Worm (Caenorhabditis elegans): ENCODE data around the gene clec-184.

clec-184 gene

ce11 chrIV:12451225-12451831, 18.9 kb downstream of the clec-184 start, which contains the start of gene dpy-26:
dpy-26 (minus strand) TSS chrIV:12451335.
- TF ChIP-seq sptf-1 (tag; optimal IDR thresholded peaks at IDR 0.05) (no peak), unc-120 (tag; optimal IDR thresholded peaks at IDR 0.05; ENCODE audit: poor library complexity, severe bottlenecking) (no peak), unc-39 (tag; optimal IDR thresholded peaks at IDR 0.05) (no peak), elt-1 (tag; optimal IDR thresholded peaks at IDR 0.05; ENCODE audit: borderline replicate concordance, insufficient read depth) (no peak), mab-5 (tag; optimal IDR thresholded peaks at IDR 0.05) (no peak), nhr-12 (tag; optimal IDR thresholded peaks at IDR 0.05) (no peak), ceh-39 (tag; optimal IDR thresholded peaks at IDR 0.05) (peak; percentile 17), lin-32 (GFP tag; optimal IDR thresholded peaks at IDR 0.05) (no peak), pha-4 (tag; optimal IDR thresholded peaks at IDR 0.05) (peak; percentile 6), tbx-8 (GFP tag; optimal IDR thresholded peaks at IDR 0.05) (no peak), nhr-28 (tag; optimal IDR thresholded peaks at IDR 0.05) (no peak), snpc-4 (tag; optimal IDR thresholded peaks at IDR 0.05) (no peak), mep-1 (tag; optimal IDR thresholded peaks at IDR 0.05) (peak; percentile 58), lsy-2 (tag; optimal IDR thresholded peaks at IDR 0.05) (peak; percentile 25), cnd-1 (tag; optimal IDR thresholded peaks at IDR 0.05) (no peak), ceh-83 (GFP tag; optimal IDR thresholded peaks at IDR 0.05) (no peak), flh-1 (GFP tag; optimal IDR thresholded peaks at IDR 0.05) (no peak), mls-2 (tag; optimal IDR thresholded peaks at IDR 0.05) (no peak), M03D4.4 (tag; optimal IDR thresholded peaks at IDR 0.05) (no peak), ham-2 (GFP tag; optimal IDR thresholded peaks at IDR 0.05) (no peak), drap-1 (GFP tag; optimal IDR thresholded peaks at IDR 0.05) (no peak), blmp-1 (tag; optimal IDR thresholded peaks at IDR 0.05) (no peak), hlh-1 (tag; optimal IDR thresholded peaks at IDR 0.05) (no peak), nhr-237 (tag; optimal IDR thresholded peaks at IDR 0.05) (no peak), elt-3 (tag; optimal IDR thresholded peaks at IDR 0.05) (no peak), sem-2 (GFP tag; optimal IDR thresholded peaks at IDR 0.05) (no peak), nhr-2 (tag; optimal IDR thresholded peaks at IDR 0.05) (no peak), nhr-76 (tag; optimal IDR thresholded peaks at IDR 0.05) (no peak), ceh-43 (GFP tag; optimal IDR thresholded peaks at IDR 0.05) (no peak), zip-8 (tag; optimal IDR thresholded peaks at IDR 0.05) (no peak), bed-3 (GFP tag; optimal IDR thresholded peaks at IDR 0.05) (no peak), ces-1 (GFP tag; optimal IDR thresholded peaks at IDR 0.05) (no peak)

ce11 chrIV:12454115-12454514, 21.7 kb downstream of the clec-184 start, which contains the start of gene spe-44:
spe-44 (minus strand) TSS chrIV:12454215.
- TF ChIP-seq unc-62 (GFP tag; optimal IDR thresholded peaks at IDR 0.05) (no peak), mab-5 (tag; optimal IDR thresholded peaks at IDR 0.05) (no peak), sem-2 (GFP tag; optimal IDR thresholded peaks at IDR 0.05) (no peak), tbx-8 (GFP tag; optimal IDR thresholded peaks at IDR 0.05) (no peak), hlh-1 (tag; optimal IDR thresholded peaks at IDR 0.05) (no peak), M03D4.4 (tag; optimal IDR thresholded peaks at IDR 0.05) (no peak), ceh-39 (tag; optimal IDR thresholded peaks at IDR 0.05) (no peak), nhr-76 (tag; optimal IDR thresholded peaks at IDR 0.05) (no peak)

- TF ChIP-seq flh-1 (GFP tag; optimal IDR thresholded peaks at IDR 0.05), result no peak
- no peak for TF ChIP-seq drap-1 (GFP tag; optimal IDR thresholded peaks at IDR 0.05)
- TF ChIP-seq ceh-39 (tag; optimal IDR thresholded peaks at IDR 0.05), result no peak
- no peak for TF ChIP-seq sptf-1 (tag; optimal IDR thresholded peaks at IDR 0.05)
- TF ChIP-seq cnd-1 (tag; optimal IDR thresholded peaks at IDR 0.05), result no peak
- no peak for TF ChIP-seq unc-120 (tag; optimal IDR thresholded peaks at IDR 0.05; ENCODE audit: poor library complexity, severe bottlenecking)
- TF ChIP-seq ceh-43 (GFP tag; optimal IDR thresholded peaks at IDR 0.05), result no peak
- TF ChIP-seq M03D4.4 (tag; optimal IDR thresholded peaks at IDR 0.05), result no peak
- no peak for TF ChIP-seq bed-3 (GFP tag; optimal IDR thresholded peaks at IDR 0.05)
- TF ChIP-seq snpc-4 (tag; optimal IDR thresholded peaks at IDR 0.05), result no peak
- TF ChIP-seq ceh-83 (GFP tag; optimal IDR thresholded peaks at IDR 0.05), result no peak
- no peak for TF ChIP-seq tbx-8 (GFP tag; optimal IDR thresholded peaks at IDR 0.05)
- no peak for TF ChIP-seq nhr-28 (tag; optimal IDR thresholded peaks at IDR 0.05)
- TF ChIP-seq nhr-2 (tag; optimal IDR thresholded peaks at IDR 0.05), result no peak
- no peak for TF ChIP-seq ham-2 (GFP tag; optimal IDR thresholded peaks at IDR 0.05)
- TF ChIP-seq nhr-76 (tag; optimal IDR thresholded peaks at IDR 0.05), result no peak
- TF ChIP-seq mls-2 (tag; optimal IDR thresholded peaks at IDR 0.05), result no peak
- TF ChIP-seq lin-13 (tag; optimal IDR thresholded peaks at IDR 0.05), result no peak
- TF ChIP-seq zip-8 (tag; optimal IDR thresholded peaks at IDR 0.05), result no peak
Observed at ce11 chrIV:12454750-12455149, 22.3 kb downstream of the clec-184 start, which contains the start of gene smz-1. smz-1 (plus strand) TSS chrIV:12455050.

All from whole organism, mixed stage, embryonic.